Worm (Caenorhabditis elegans) whole organism, L1 larva: ENCODE data around the gene fzr-1.

Experiments used
- C04F5.9 ChIP-seq: sonication (generic microtip); optimal IDR thresholded peaks from 2 replicates; lab custom pipeline; 2016; ENCODE audit warnings: missing genetic modification characterization, missing compliant biosample characterization
- C16A3.4 ChIP-seq: fragments of 150-350 bp; optimal IDR thresholded peaks from 2 replicates; lab custom pipeline; 2014; ENCODE audit warnings: missing biosample characterization, missing genetic modification characterization
- F16B12.6 ChIP-seq: fragments of 150-350 bp; optimal IDR thresholded peaks from 2 replicates; lab custom pipeline; 2014; ENCODE audit warnings: missing biosample characterization, missing genetic modification characterization
- aha-1 ChIP-seq: fragments of 150-350 bp; optimal IDR thresholded peaks from 2 replicates; lab custom pipeline; 2014; ENCODE audit warnings: missing biosample characterization, missing genetic modification characterization
- aly-2 ChIP-seq: fragments of 150-350 bp; optimal IDR thresholded peaks from 2 replicates; lab custom pipeline; 2014; ENCODE audit warnings: missing biosample characterization, missing genetic modification characterization
- blmp-1 ChIP-seq: fragments of 150-350 bp; optimal IDR thresholded peaks from 2 replicates; lab custom pipeline; 2014; ENCODE audit warnings: missing biosample characterization, missing genetic modification characterization
- ceh-63 ChIP-seq: fragments of 200-800 bp; sonication (Bioruptor generic); optimal IDR thresholded peaks from 2 replicates; lab custom pipeline; 2018; ENCODE audit warnings: mild to moderate bottlenecking, missing genetic modification characterization, missing compliant biosample characterization
- ceh-8 ChIP-seq: fragments of 200-800 bp; sonication (Bioruptor generic); optimal IDR thresholded peaks from 2 replicates; lab custom pipeline; 2018; ENCODE audit warnings: mild to moderate bottlenecking, missing genetic modification characterization, moderate library complexity, missing compliant biosample characterization
- ceh-82 ChIP-seq, 3 experiments: fragments of 150-350 bp in 1 of 3; sonication (generic microtip) in 2 of 3; optimal IDR thresholded peaks; 2 replicates each; lab custom pipeline; 2014 to 2017; ENCODE audit warnings: missing biosample characterization in 3 of 3, missing genetic modification characterization in 3 of 3
- ceh-88 ChIP-seq: fragments of 200-800 bp; sonication (Bioruptor generic); IDR thresholded peaks from 2 replicates; pipeline ENCODE4 v1.3.6; 2022; ENCODE audit warnings: missing genetic modification characterization, missing compliant biosample characterization
- ceh-90 ChIP-seq: sonication (generic microtip); optimal IDR thresholded peaks from 2 replicates; lab custom pipeline; 2016; ENCODE audit warnings: missing genetic modification characterization, missing compliant biosample characterization
- dsc-1 ChIP-seq: sonication (generic microtip); optimal IDR thresholded peaks from 2 replicates; lab custom pipeline; 2016; ENCODE audit warnings: mild to moderate bottlenecking, missing genetic modification characterization, missing compliant biosample characterization
- efl-1 ChIP-seq, 4 experiments: fragments of 150-350 bp; optimal IDR thresholded peaks in 3 of 4; peaks in 1 of 4; 1 replicate in 1 of 4; 2 replicates in 3 of 4; lab custom pipeline; 2014; ENCODE audit warnings: missing biosample characterization in 2 of 4, missing genetic modification characterization in 2 of 4, missing genetic modification reagents in 2 of 4
- efl-3 ChIP-seq: fragments of 200-800 bp; sonication (Bioruptor generic); optimal IDR thresholded peaks from 2 replicates; lab custom pipeline; 2018; ENCODE audit warnings: mild to moderate bottlenecking, missing genetic modification characterization, missing compliant biosample characterization
- elt-3 ChIP-seq, 6 experiments: fragments of 150-350 bp in 1 of 6; sonication (generic microtip); optimal IDR thresholded peaks; 2 replicates each; lab custom pipeline; 2017 to 2018; ENCODE audit warnings: missing biosample characterization in 6 of 6, missing genetic modification characterization in 6 of 6, inconsistent platforms in 1 of 6
- ets-5 ChIP-seq: fragments of 200-800 bp; sonication (Bioruptor generic); IDR thresholded peaks from 2 replicates; pipeline ENCODE4 v1.3.6; 2022; ENCODE audit warnings: missing genetic modification characterization, missing compliant biosample characterization
- fkh-4 ChIP-seq: sonication (generic microtip); optimal IDR thresholded peaks from 2 replicates; lab custom pipeline; 2016; ENCODE audit warnings: missing compliant biosample characterization, missing genetic modification characterization, borderline replicate concordance
- fkh-8 ChIP-seq: sonication (generic microtip); optimal IDR thresholded peaks from 2 replicates; lab custom pipeline; 2016; ENCODE audit warnings: mild to moderate bottlenecking, missing genetic modification characterization, missing compliant biosample characterization
- grh-1 ChIP-seq: fragments of 200-800 bp; sonication (Bioruptor generic); IDR thresholded peaks from 2 replicates; pipeline ENCODE4 v1.3.6; 2022; ENCODE audit warnings: missing genetic modification reagents, missing genetic modification characterization, missing compliant biosample characterization
- hlh-4 ChIP-seq: sonication (generic microtip); optimal IDR thresholded peaks from 2 replicates; lab custom pipeline; 2016; ENCODE audit warnings: mild to moderate bottlenecking, missing genetic modification characterization, missing compliant biosample characterization
- hpl-2 ChIP-seq: fragments of 150-350 bp; optimal IDR thresholded peaks from 2 replicates; lab custom pipeline; 2014; ENCODE audit warnings: missing biosample characterization, missing genetic modification reagents, missing genetic modification characterization
- irx-1 ChIP-seq: sonication (generic microtip); optimal IDR thresholded peaks from 2 replicates; lab custom pipeline; 2016; ENCODE audit warnings: missing genetic modification characterization, missing compliant biosample characterization
- isw-1 ChIP-seq: fragments of 200-800 bp; sonication (Bioruptor generic); IDR thresholded peaks from 2 replicates; pipeline ENCODE4 v1.3.6; 2022; ENCODE audit warnings: missing genetic modification characterization, missing compliant biosample characterization
- lin-15B ChIP-seq: fragments of 150-350 bp; sonication (generic microtip); optimal IDR thresholded peaks from 3 replicates; lab custom pipeline; 2014; ENCODE audit warnings: missing biosample characterization, missing genetic modification characterization
- lir-3 ChIP-seq: sonication (generic microtip); optimal IDR thresholded peaks from 2 replicates; lab custom pipeline; 2016; ENCODE audit warnings: mild to moderate bottlenecking, missing genetic modification characterization, moderate library complexity, missing compliant biosample characterization; ENCODE audit not compliant: poor library complexity
- lsy-2 ChIP-seq, 2 experiments: fragments of 150-350 bp; optimal IDR thresholded peaks; 2 replicates each; lab custom pipeline; 2014; ENCODE audit warnings: missing biosample characterization in 2 of 2, missing genetic modification characterization in 2 of 2
- mab-9 ChIP-seq: fragments of 200-800 bp; sonication (Bioruptor generic); IDR thresholded peaks from 2 replicates; pipeline ENCODE4 v1.3.6; 2022; ENCODE audit warnings: missing genetic modification reagents, missing genetic modification characterization, missing compliant biosample characterization
- mef-2 ChIP-seq: fragments of 150-350 bp; optimal IDR thresholded peaks from 2 replicates; lab custom pipeline; 2014; ENCODE audit warnings: missing biosample characterization, missing genetic modification characterization
- mep-1 ChIP-seq: fragments of 150-350 bp; optimal IDR thresholded peaks from 2 replicates; lab custom pipeline; 2014; ENCODE audit warnings: missing biosample characterization, missing genetic modification characterization
- nhr-11 ChIP-seq: fragments of 150-350 bp; optimal IDR thresholded peaks from 2 replicates; lab custom pipeline; 2014; ENCODE audit warnings: missing biosample characterization, missing genetic modification characterization
- nhr-12 ChIP-seq: sonication (generic microtip); optimal IDR thresholded peaks from 2 replicates; lab custom pipeline; 2017; ENCODE audit warnings: missing biosample characterization, missing genetic modification characterization
- nhr-28 ChIP-seq: fragments of 150-350 bp; optimal IDR thresholded peaks from 2 replicates; lab custom pipeline; 2014; ENCODE audit warnings: missing biosample characterization, missing genetic modification characterization
- nhr-47 ChIP-seq: sonication (generic microtip); optimal IDR thresholded peaks from 2 replicates; lab custom pipeline; 2016; ENCODE audit warnings: mild to moderate bottlenecking, missing genetic modification characterization, moderate library complexity, missing compliant biosample characterization
- nhr-71 ChIP-seq: sonication (generic microtip); optimal IDR thresholded peaks from 2 replicates; lab custom pipeline; 2016; ENCODE audit warnings: mild to moderate bottlenecking, missing genetic modification characterization, moderate library complexity, missing compliant biosample characterization
- nhr-76 ChIP-seq: sonication (generic microtip); optimal IDR thresholded peaks from 2 replicates; lab custom pipeline; 2017; ENCODE audit warnings: missing biosample characterization, missing genetic modification characterization
- nhr-84 ChIP-seq: sonication (generic microtip); optimal IDR thresholded peaks from 2 replicates; lab custom pipeline; 2017; ENCODE audit warnings: missing biosample characterization, missing genetic modification characterization
- nhr-85 ChIP-seq: sonication (generic microtip); peaks from one replicate; lab custom pipeline; 2016; ENCODE audit warnings: missing genetic modification characterization, inconsistent platforms, missing compliant biosample characterization
- pag-3 ChIP-seq: sonication (generic microtip); optimal IDR thresholded peaks from 2 replicates; lab custom pipeline; 2017; ENCODE audit warnings: missing genetic modification characterization, mild to moderate bottlenecking, missing compliant biosample characterization, antibody characterized with exemption, borderline replicate concordance; ENCODE audit not compliant: insufficient read depth
- pax-3 ChIP-seq: fragments of 200-800 bp; sonication (Bioruptor generic); optimal IDR thresholded peaks from 2 replicates; lab custom pipeline; 2018; ENCODE audit warnings: mild to moderate bottlenecking, missing genetic modification characterization, moderate library complexity, missing compliant biosample characterization
- pqm-1 ChIP-seq: sonication (generic microtip); optimal IDR thresholded peaks from 3 replicates; lab custom pipeline; 2017; ENCODE audit warnings: missing biosample characterization, missing genetic modification characterization
- skn-1 ChIP-seq: fragments of 150-350 bp; optimal IDR thresholded peaks from 2 replicates; lab custom pipeline; 2014; ENCODE audit warnings: missing biosample characterization, missing genetic modification characterization
- snpc-4 ChIP-seq: fragments of 150-350 bp; optimal IDR thresholded peaks from 2 replicates; lab custom pipeline; 2014; ENCODE audit warnings: missing biosample characterization, missing genetic modification characterization
- snu-23 ChIP-seq: sonication (generic microtip); optimal IDR thresholded peaks from 2 replicates; lab custom pipeline; 2016; ENCODE audit warnings: missing genetic modification characterization, missing compliant biosample characterization
- sup-37 ChIP-seq: fragments of 200-800 bp; sonication (Bioruptor generic); optimal IDR thresholded peaks from 2 replicates; lab custom pipeline; 2018; ENCODE audit warnings: mild to moderate bottlenecking, missing genetic modification characterization, missing compliant biosample characterization
- swsn-7 ChIP-seq: sonication (generic microtip); optimal IDR thresholded peaks from 2 replicates; lab custom pipeline; 2016; ENCODE audit warnings: missing genetic modification characterization, missing compliant biosample characterization
- tlp-1 ChIP-seq: fragments of 150-350 bp; optimal IDR thresholded peaks from 2 replicates; lab custom pipeline; 2014; ENCODE audit warnings: missing biosample characterization, missing genetic modification characterization
- unc-130 ChIP-seq: fragments of 150-350 bp; optimal IDR thresholded peaks from 2 replicates; lab custom pipeline; 2017; ENCODE audit warnings: missing biosample characterization, missing genetic modification characterization, inconsistent platforms
- unc-62 ChIP-seq: fragments of 150-350 bp; optimal IDR thresholded peaks from 2 replicates; lab custom pipeline; 2014; ENCODE audit warnings: missing biosample characterization, missing genetic modification reagents, missing genetic modification characterization
- unc-86 ChIP-seq: sonication (generic microtip); optimal IDR thresholded peaks from 2 replicates; lab custom pipeline; 2016; ENCODE audit warnings: missing genetic modification characterization, missing compliant biosample characterization
- unc-98 ChIP-seq: fragments of 200-800 bp; sonication (Bioruptor generic); IDR thresholded peaks from 2 replicates; pipeline ENCODE4 v1.3.6; 2022; ENCODE audit warnings: missing genetic modification characterization, missing compliant biosample characterization
- vab-15 ChIP-seq: sonication (generic microtip); optimal IDR thresholded peaks from 2 replicates; lab custom pipeline; 2017; ENCODE audit warnings: missing genotype, mild to moderate bottlenecking, missing genetic modification characterization, missing compliant biosample characterization
- xbp-1 ChIP-seq: sonication (generic microtip); optimal IDR thresholded peaks from 2 replicates; lab custom pipeline; 2016; ENCODE audit warnings: missing genetic modification characterization, missing compliant biosample characterization
- zag-1 ChIP-seq: fragments of 150-350 bp; optimal IDR thresholded peaks from 2 replicates; lab custom pipeline; 2014; ENCODE audit warnings: missing biosample characterization, missing genetic modification characterization
- ztf-11 ChIP-seq, 2 experiments: sonication (generic microtip); optimal IDR thresholded peaks; 2 replicates each; lab custom pipeline; 2016 to 2017; ENCODE audit warnings: missing genetic modification characterization in 2 of 2, missing biosample characterization in 1 of 2, missing compliant biosample characterization in 1 of 2

Gene fzr-1

ce11 chrII:9646122-9646555, 1.9 kb upstream of the fzr-1 start (continued):
- TF ChIP-seq nhr-84, result no peak
- TF ChIP-seq grh-1, result no peak
- TF ChIP-seq nhr-71 (tag; lab: Kevin White, UChicago), result peak; percentile 83
- TF ChIP-seq ceh-8, result no peak
- peak; percentile 40 for TF ChIP-seq lir-3 (tag; lab: Kevin White, UChicago)
- no peak for TF ChIP-seq C04F5.9 (tag; lab: Kevin White, UChicago)
- TF ChIP-seq unc-98 (GFP tag; lab: Robert Waterston, UW), result no peak
- TF ChIP-seq skn-1 (tag; lab: Kevin White, UChicago), result peak; percentile 56
- TF ChIP-seq hlh-4 (tag; lab: Kevin White, UChicago), result no peak
- no peak for TF ChIP-seq lin-15B (tag; lab: Kevin White, UChicago)
- TF ChIP-seq elt-3 (tag; optimal IDR thresholded peaks at IDR 0.05; lab: Kevin White, UChicago), result peak in 2 of 6 experiments; percentile 33 to 59
- no peak for TF ChIP-seq nhr-76 (tag; lab: Kevin White, UChicago)
- TF ChIP-seq mep-1 (tag; lab: Kevin White, UChicago), result peak; percentile 90
- no peak for TF ChIP-seq nhr-28 (tag; lab: Kevin White, UChicago)
- peak; percentile 15 for TF ChIP-seq C16A3.4 (tag; lab: Kevin White, UChicago)
- no peak for TF ChIP-seq fkh-4 (tag; lab: Kevin White, UChicago)
- peak; percentile 70 to 82 for TF ChIP-seq lsy-2 (tag; optimal IDR thresholded peaks at IDR 0.05; lab: Kevin White, UChicago)
- TF ChIP-seq unc-86 (tag; lab: Kevin White, UChicago), result peak; percentile 52
- no peak for TF ChIP-seq hpl-2 (GFP tag; lab: Kevin White, UChicago)
- no peak for TF ChIP-seq ceh-88
- TF ChIP-seq dsc-1 (tag; lab: Kevin White, UChicago), result no peak
- TF ChIP-seq isw-1 (GFP tag; lab: Robert Waterston, UW), result peak; percentile 6; the same call in 1 of the 2 replicates
- TF ChIP-seq irx-1 (tag; lab: Kevin White, UChicago), result peak; percentile 41
- TF ChIP-seq nhr-11 (tag; lab: Kevin White, UChicago), result peak; percentile 56
- peak; percentile 19 for TF ChIP-seq F16B12.6 (tag; lab: Kevin White, UChicago)
- peak in 1 of 2 experiments; percentile 73 for TF ChIP-seq ztf-11 (tag; optimal IDR thresholded peaks at IDR 0.05; lab: Kevin White, UChicago)
- TF ChIP-seq pqm-1 (tag; lab: Kevin White, UChicago), result no peak
- TF ChIP-seq ceh-63, result no peak
- TF ChIP-seq snu-23 (GFP tag; lab: Kevin White, UChicago), result peak; percentile 78
- TF ChIP-seq nhr-47 (tag; lab: Kevin White, UChicago), result peak; percentile 60
- TF ChIP-seq aha-1, result no peak
- TF ChIP-seq sup-37 (GFP tag; lab: Kevin White, UChicago), result no peak
- TF ChIP-seq vab-15 (tag; lab: Kevin White, UChicago), result peak; percentile 65
- TF ChIP-seq snpc-4 (tag; lab: Kevin White, UChicago), result no peak
- peak; percentile 34 for TF ChIP-seq pax-3 (tag; lab: Kevin White, UChicago)
- TF ChIP-seq fkh-8 (tag; lab: Kevin White, UChicago), result peak; percentile 23
- TF ChIP-seq efl-3, result no peak
- TF ChIP-seq mef-2, result no peak
- peak; percentile 70 to 76 for TF ChIP-seq efl-1 (optimal IDR thresholded peaks at IDR 0.05; lab: Kevin White, UChicago)
- peak; percentile 9 to 86 for TF ChIP-seq efl-1 (GFP tag; optimal IDR thresholded peaks at IDR 0.05 in 1 of 2; lab: Kevin White, UChicago)
- peak; percentile 24 for TF ChIP-seq pag-3
- peak; percentile 37 to 74 (median 44) for TF ChIP-seq ceh-82 (tag; optimal IDR thresholded peaks at IDR 0.05; lab: Kevin White, UChicago)
- no peak for TF ChIP-seq tlp-1 (tag; lab: Kevin White, UChicago)
- TF ChIP-seq ets-5 (GFP tag; lab: Robert Waterston, UW), result no peak
- peak; percentile 55 for TF ChIP-seq xbp-1
- peak; percentile 95 for TF ChIP-seq blmp-1
- peak; percentile 70 for TF ChIP-seq swsn-7 (tag; lab: Kevin White, UChicago)
- TF ChIP-seq mab-9 (GFP tag; lab: Robert Waterston, UW), result no peak
- TF ChIP-seq unc-130 (tag; lab: Kevin White, UChicago), result no peak
- TF ChIP-seq nhr-85 (tag; lab: Kevin White, UChicago), result peak; percentile 90
- TF ChIP-seq zag-1, result no peak
- no peak for TF ChIP-seq nhr-12 (tag; lab: Kevin White, UChicago)
- no peak for TF ChIP-seq unc-62 (GFP tag; lab: Kevin White, UChicago)
- no peak for TF ChIP-seq aly-2
- TF ChIP-seq ceh-90 (tag; lab: Kevin White, UChicago), result no peak
